Fruit fly (Drosophila melanogaster): Measurements from ENCODE around the gene CG31016.

dm6 chr3R:30560070-30560469, 45.9 kb upstream of the CG31016 start, which contains the start of gene CG34155:
- TF ChIP-seq Ets21C (GFP tag; optimal IDR thresholded peaks at IDR 0.05), result no peak
- no peak for TF ChIP-seq OdsH (GFP tag; optimal IDR thresholded peaks at IDR 0.05)
- no peak for TF ChIP-seq fd85E (GFP tag; optimal IDR thresholded peaks at IDR 0.05)
